Worm (Caenorhabditis elegans) whole organism, late embryonic: ENCODE results near the gene aqp-1.

Experiments
- ets-4 ChIP-seq: sonication (generic microtip); optimal IDR thresholded peaks from 2 replicates; lab custom pipeline; 2016; ENCODE audit warnings: missing genetic modification characterization, missing compliant biosample characterization
- nhr-232 ChIP-seq: sonication (generic microtip); optimal IDR thresholded peaks from 2 replicates; lab custom pipeline; 2016; ENCODE audit warnings: missing genetic modification characterization, missing compliant biosample characterization
- sox-4 ChIP-seq: sonication (generic microtip); optimal IDR thresholded peaks from 2 replicates; lab custom pipeline; 2017; ENCODE audit warnings: mild to moderate bottlenecking, missing genetic modification characterization, inconsistent platforms, missing compliant biosample characterization
- ttx-3 ChIP-seq: sonication (generic microtip); optimal IDR thresholded peaks from 2 replicates; lab custom pipeline; 2016; ENCODE audit warnings: missing genetic modification reagents, missing genetic modification characterization, missing compliant biosample characterization

DNA sequence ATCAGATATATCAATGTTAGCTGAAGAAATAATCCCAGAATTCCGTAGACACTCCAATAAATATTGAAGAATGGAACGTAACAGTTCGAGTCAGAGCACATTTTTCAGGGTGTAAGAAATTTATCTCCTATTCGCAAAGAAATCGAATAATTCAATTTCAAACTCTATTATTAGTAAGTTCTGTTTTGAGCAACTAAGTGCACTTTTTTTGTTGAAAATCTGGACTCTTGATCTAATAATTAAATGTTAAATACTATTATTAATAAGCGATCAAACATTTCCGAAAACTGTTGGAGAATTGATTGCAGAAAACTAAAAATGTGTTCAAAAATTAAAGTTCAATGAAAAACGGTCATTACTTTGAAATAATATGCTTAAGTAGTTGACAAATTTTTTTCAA lies 35.0 kb downstream of the aqp-1 start, which contains the start of gene srd-56:
- no peak for TF ChIP-seq nhr-232
- TF ChIP-seq ttx-3 (tag; lab: Kevin White, UChicago) = no peak
- TF ChIP-seq sox-4 (tag; lab: Kevin White, UChicago) = no peak
- no peak for TF ChIP-seq ets-4
